Fruit fly (Drosophila melanogaster): ENCODE measurements around the gene CG13362.

Gene CG13362

DNA sequence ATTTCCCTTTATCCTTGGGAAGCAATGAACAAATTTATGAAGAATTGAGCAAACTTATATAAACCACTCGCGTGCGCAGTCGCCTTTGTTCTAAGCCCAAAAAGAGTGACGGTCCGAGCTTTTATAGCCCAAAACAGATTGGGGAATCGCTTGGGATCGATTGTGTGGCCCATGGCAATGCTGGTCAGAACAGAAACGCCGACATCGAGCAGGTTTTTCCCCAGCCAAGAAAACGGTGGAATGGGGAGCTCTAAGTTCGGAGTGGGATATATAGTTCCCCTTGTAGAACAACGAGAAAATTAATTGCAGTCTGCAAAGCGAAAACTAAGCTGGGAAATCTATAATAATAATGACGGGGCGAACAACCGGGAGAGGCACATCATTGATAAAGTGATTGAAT lies at the start of gene CG13362:
TSS of gene CG13362 (minus strand) at position 101 of the 400 bp plus-strand sequence.
- TF ChIP-seq pdm3 (GFP tag; optimal IDR thresholded peaks at IDR 0.05) (no peak), vri (GFP tag; optimal IDR thresholded peaks at IDR 0.05) (no peak), CG31627 (GFP tag; optimal IDR thresholded peaks at IDR 0.05) (no peak), Eip78C (GFP tag) (no peak), CG6276 (GFP tag; optimal IDR thresholded peaks at IDR 0.05) (no peak), CG7368 (GFP tag; optimal IDR thresholded peaks at IDR 0.05) (no peak), fd85E (GFP tag; optimal IDR thresholded peaks at IDR 0.05) (no peak), Hr39 (GFP tag; optimal IDR thresholded peaks at IDR 0.05) (no peak), svp (GFP tag) (no peak), CG11294 (GFP tag; IDR thresholded peaks at IDR 0.05) (no peak), dsx (GFP tag; optimal IDR thresholded peaks at IDR 0.05; ENCODE audit: poor library complexity, severe bottlenecking) (no peak)

- 0 out of 3 replicates have a peak, but pooled peaks have one; percentile 10 for TF ChIP-seq eg (GFP tag; IDR thresholded peaks at IDR 0.05)
- peak; percentile 59 for TF ChIP-seq dsx (GFP tag; optimal IDR thresholded peaks at IDR 0.05; ENCODE audit: poor library complexity, severe bottlenecking)
- no peak for TF ChIP-seq Met (GFP tag; optimal IDR thresholded peaks at IDR 0.05)
- TF ChIP-seq vri (GFP tag; optimal IDR thresholded peaks at IDR 0.05), result peak; percentile 91
- TF ChIP-seq esn (GFP tag; optimal IDR thresholded peaks at IDR 0.05), result peak; percentile 46
- peak; percentile 66 for TF ChIP-seq Eip78C (GFP tag)
- peak; percentile 7 for TF ChIP-seq topi (GFP tag; optimal IDR thresholded peaks at IDR 0.05)
- TF ChIP-seq Eip75B (GFP tag; optimal IDR thresholded peaks at IDR 0.05), result peak; percentile 36
- TF ChIP-seq CG6163 (GFP tag; IDR thresholded peaks at IDR 0.05), result no peak
- TF ChIP-seq CG3032 (tag; optimal IDR thresholded peaks at IDR 0.05), result no peak
- TF ChIP-seq Hr38 (GFP tag; optimal IDR thresholded peaks at IDR 0.05), result no peak
- peak; percentile 42 for TF ChIP-seq Sox102F (GFP tag; optimal IDR thresholded peaks at IDR 0.05)
- peak in 1 of 2 experiments; percentile 42 for TF ChIP-seq ss (GFP tag; optimal IDR thresholded peaks at IDR 0.05)
- peak; percentile 6 for TF ChIP-seq Smox (GFP tag; optimal IDR thresholded peaks at IDR 0.05)
- peak; percentile 91 for TF ChIP-seq svp (GFP tag)
- peak; percentile 9; the same call in 1 of the 2 replicates for TF ChIP-seq CG15336 (GFP tag; IDR thresholded peaks at IDR 0.05)
- no peak for TF ChIP-seq CG34406 (GFP tag; optimal IDR thresholded peaks at IDR 0.05)
- peak; percentile 35 for TF ChIP-seq CG3919 (GFP tag; optimal IDR thresholded peaks at IDR 0.05)
- peak; percentile 24 for TF ChIP-seq CG1621 (tag; optimal IDR thresholded peaks at IDR 0.05)
- peak; percentile 34 for TF ChIP-seq CG6808 (GFP tag; optimal IDR thresholded peaks at IDR 0.05)
- TF ChIP-seq CG6792 (GFP tag; optimal IDR thresholded peaks at IDR 0.05), result peak; percentile 1
- peak; percentile 58 for TF ChIP-seq Sox14 (GFP tag; optimal IDR thresholded peaks at IDR 0.05)
- no peak for TF ChIP-seq CG9139 (GFP tag; optimal IDR thresholded peaks at IDR 0.05)
Measured at dm6 chrX:796397-796989, 45.4 kb upstream of the CG13362 start.

dm6 chrX:792923-793322 lies 41.8 kb upstream of the CG13362 start, which contains the start of gene CG16989:
CG16989 (plus strand) TSS chrX:793147.
- TF ChIP-seq CG6808 (GFP tag; optimal IDR thresholded peaks at IDR 0.05) (no peak), CG3919 (GFP tag; optimal IDR thresholded peaks at IDR 0.05) (no peak), fkh (GFP tag; optimal IDR thresholded peaks at IDR 0.05) (peak; percentile 28), CG1621 (tag; optimal IDR thresholded peaks at IDR 0.05) (peak; percentile 57), achi (GFP tag; optimal IDR thresholded peaks at IDR 0.05) (peak; percentile 90)

dm6 chrX:790039-790597 lies 39.0 kb upstream of the CG13362 start, which contains the start of gene CG13360:
CG13360 (minus strand) TSS chrX:790089.
- no peak for TF ChIP-seq CG16779 (tag; optimal IDR thresholded peaks at IDR 0.05)
- TF ChIP-seq salr (GFP tag; optimal IDR thresholded peaks at IDR 0.05), result no peak
- TF ChIP-seq CG11902 (GFP tag; optimal IDR thresholded peaks at IDR 0.05), result no peak
- TF ChIP-seq CG31627 (GFP tag; optimal IDR thresholded peaks at IDR 0.05), result peak; percentile 21
- no peak for TF ChIP-seq fd85E (GFP tag; optimal IDR thresholded peaks at IDR 0.05)
- TF ChIP-seq CG11294 (GFP tag; IDR thresholded peaks at IDR 0.05), result no peak
- no peak for TF ChIP-seq CG7368 (GFP tag; optimal IDR thresholded peaks at IDR 0.05)
- no peak for TF ChIP-seq CG1621 (tag; optimal IDR thresholded peaks at IDR 0.05)
- no peak for TF ChIP-seq CG6854 (GFP tag; optimal IDR thresholded peaks at IDR 0.05)
- TF ChIP-seq Sox15 (GFP tag; optimal IDR thresholded peaks at IDR 0.05), result no peak
- peak; percentile 90 for TF ChIP-seq svp (GFP tag)
- TF ChIP-seq dsx (GFP tag; optimal IDR thresholded peaks at IDR 0.05; ENCODE audit: poor library complexity, severe bottlenecking), result no peak
- TF ChIP-seq Hr39 (GFP tag; optimal IDR thresholded peaks at IDR 0.05), result peak; percentile 56
- no peak for TF ChIP-seq spab (GFP tag; optimal IDR thresholded peaks at IDR 0.05)
- TF ChIP-seq Eip78C (GFP tag), result peak; percentile 33
- TF ChIP-seq achi (GFP tag; optimal IDR thresholded peaks at IDR 0.05), result no peak
- TF ChIP-seq CG8119 (GFP tag; IDR thresholded peaks at IDR 0.05), result no peak
- peak; percentile 22 for TF ChIP-seq lz (GFP tag; optimal IDR thresholded peaks at IDR 0.05)
- no peak for TF ChIP-seq CG3032 (tag; optimal IDR thresholded peaks at IDR 0.05)
- no peak for TF ChIP-seq ss (GFP tag; optimal IDR thresholded peaks at IDR 0.05)
- no peak for TF ChIP-seq net (GFP tag; optimal IDR thresholded peaks at IDR 0.05)
- no peak for TF ChIP-seq Hr4 (GFP tag; optimal IDR thresholded peaks at IDR 0.05)
- no peak for TF ChIP-seq CG9139 (GFP tag; optimal IDR thresholded peaks at IDR 0.05)
- TF ChIP-seq Eip93F (GFP tag; optimal IDR thresholded peaks at IDR 0.05), result no peak
- TF ChIP-seq CG6276 (GFP tag; optimal IDR thresholded peaks at IDR 0.05), result no peak
